Fruit fly (Drosophila melanogaster) whole organism: ENCODE measurements around the gene CG18754.

ENCODE experiments used
- CG8478 ChIP-seq: fragments of >200 bp; optimal IDR thresholded peaks from 2 replicates; lab custom pipeline; 2018; ENCODE audit warnings: inconsistent platforms
- Dll ChIP-seq: fragments of >200 bp; optimal IDR thresholded peaks from 2 replicates; lab custom pipeline; 2017
- EcR ChIP-seq, 2 experiments: fragments of >200 bp; optimal IDR thresholded peaks; 2 replicates each; lab custom pipeline; 2017; ENCODE audit warnings: missing biosample characterization in 2 of 2, missing genetic modification characterization in 2 of 2, missing genetic modification reagents in 2 of 2
- pan ChIP-seq: fragments of >200 bp; optimal IDR thresholded peaks from 2 replicates; lab custom pipeline; 2017
- psq ChIP-seq: fragments of >200 bp; optimal IDR thresholded peaks from 2 replicates; lab custom pipeline; 2017
- usp ChIP-seq: fragments of >200 bp; optimal IDR thresholded peaks from 2 replicates; lab custom pipeline; 2017; ENCODE audit warnings: missing biosample characterization, missing genetic modification characterization, mixed read lengths

CG18754 gene

dm6 chr3R:23724843-23725506, 41.1 kb downstream of the CG18754 start:
- no peak for TF ChIP-seq EcR (GFP tag; optimal IDR thresholded peaks at IDR 0.05; lab: Kevin White, UChicago)
- TF ChIP-seq CG8478 (lab: Kevin White, UChicago) = no peak
- TF ChIP-seq pan (lab: Kevin White, UChicago) = no peak

DNA sequence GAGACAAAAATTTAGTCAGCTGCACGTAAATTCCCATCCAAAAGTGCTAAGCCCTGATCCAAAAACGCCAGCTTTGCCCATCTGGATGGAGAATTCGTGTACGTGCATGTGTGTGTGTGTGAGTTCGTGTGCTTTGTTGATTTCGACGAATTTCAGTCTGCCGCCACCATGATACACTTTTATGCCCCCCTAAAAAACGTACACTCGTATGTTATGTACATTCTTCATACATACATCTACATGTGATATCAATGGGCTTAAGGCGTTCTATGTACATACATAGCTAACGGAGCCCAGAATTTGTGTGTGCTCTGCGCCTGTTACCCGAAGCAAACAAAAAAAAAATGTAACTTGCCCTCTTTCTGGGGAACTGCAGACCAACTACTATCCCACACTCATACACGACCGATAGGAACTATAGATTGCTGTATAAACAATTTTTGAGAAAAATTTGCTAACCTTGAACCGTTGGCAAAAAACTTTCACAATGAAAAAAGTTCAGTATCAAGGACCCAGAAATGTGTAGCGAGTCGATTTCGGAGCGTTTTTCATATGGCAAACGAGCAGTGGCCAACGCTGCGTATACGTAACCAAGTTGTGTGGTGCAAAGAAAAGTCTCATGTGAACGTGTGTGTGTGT, 42.0 kb downstream of the CG18754 start:
- TF ChIP-seq pan (lab: Kevin White, UChicago) = no peak
- no peak for TF ChIP-seq EcR (GFP tag; optimal IDR thresholded peaks at IDR 0.05; lab: Kevin White, UChicago)
- no peak for TF ChIP-seq usp (GFP tag; lab: Kevin White, UChicago)
- TF ChIP-seq psq (lab: Kevin White, UChicago) = no peak
- no peak for TF ChIP-seq Dll (lab: Kevin White, UChicago)
- no peak for TF ChIP-seq CG8478 (lab: Kevin White, UChicago)

DNA sequence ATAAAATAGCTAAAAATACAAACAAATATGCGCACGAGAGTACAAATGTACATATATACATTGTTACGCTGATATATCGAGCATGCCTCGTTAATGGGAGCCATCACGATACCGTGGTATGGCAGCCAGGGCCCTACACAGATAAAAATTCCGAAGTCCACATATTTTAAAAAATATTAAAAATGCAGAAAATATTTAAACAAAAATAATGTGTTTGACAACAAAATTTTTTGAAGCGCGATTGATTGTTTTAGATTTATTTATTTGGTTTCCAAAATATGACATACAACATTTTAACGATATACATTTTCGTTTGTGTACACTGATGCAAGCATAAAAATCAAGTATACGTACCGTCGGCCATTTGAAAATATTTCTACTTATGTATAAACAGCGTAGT, 42.9 kb downstream of the CG18754 start:
- TF ChIP-seq usp (GFP tag; lab: Kevin White, UChicago) (no peak), Dll (lab: Kevin White, UChicago) (no peak)

DNA sequence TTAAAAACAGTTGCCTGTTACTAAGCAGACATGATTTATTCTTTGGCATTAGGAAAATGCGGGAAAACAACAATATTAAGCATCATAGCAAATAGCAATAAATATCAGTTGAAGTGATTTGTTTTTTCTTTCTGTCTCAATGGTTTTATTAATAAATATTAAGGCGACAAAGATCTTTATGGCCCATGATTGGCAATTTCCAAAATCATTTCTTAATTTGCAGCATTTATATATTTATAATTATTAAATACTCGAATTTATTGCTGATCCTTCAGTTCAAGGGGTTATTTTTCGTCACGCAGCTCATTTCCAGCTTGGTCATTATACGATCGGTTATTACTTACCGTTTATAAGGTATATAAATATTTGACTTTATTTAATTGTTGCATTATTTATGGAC, 43.8 kb downstream of the CG18754 start:
- no peak for TF ChIP-seq Dll (lab: Kevin White, UChicago)
- TF ChIP-seq usp (GFP tag; lab: Kevin White, UChicago) = no peak
- no peak for TF ChIP-seq pan (lab: Kevin White, UChicago)
- TF ChIP-seq CG8478 (lab: Kevin White, UChicago) = no peak
- TF ChIP-seq psq (lab: Kevin White, UChicago) = no peak
- TF ChIP-seq EcR (GFP tag; optimal IDR thresholded peaks at IDR 0.05; lab: Kevin White, UChicago) = no peak

DNA sequence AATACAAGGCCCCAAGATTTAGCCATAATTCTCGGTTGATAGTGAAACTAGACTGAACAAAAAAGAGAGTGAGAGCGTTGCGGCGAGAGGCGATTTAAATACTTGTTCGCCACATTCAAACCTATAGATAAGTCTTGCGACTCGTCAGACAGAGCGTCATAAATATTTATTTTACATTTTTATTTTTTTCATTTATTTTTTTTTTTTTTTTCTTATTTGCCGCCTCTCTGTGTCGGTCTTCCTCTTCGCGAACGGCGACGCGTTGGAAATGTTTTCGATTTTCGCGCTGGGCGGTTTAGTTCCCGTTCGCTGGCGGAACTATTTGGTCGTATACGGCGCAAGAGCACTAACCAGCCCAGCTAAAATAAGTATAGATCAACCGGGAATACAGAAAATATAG, 44.2 kb downstream of the CG18754 start:
- no peak for TF ChIP-seq CG8478 (lab: Kevin White, UChicago)
- no peak for TF ChIP-seq pan (lab: Kevin White, UChicago)
- TF ChIP-seq Dll (lab: Kevin White, UChicago) = no peak
- no peak for TF ChIP-seq usp (GFP tag; lab: Kevin White, UChicago)
- TF ChIP-seq EcR (GFP tag; optimal IDR thresholded peaks at IDR 0.05; lab: Kevin White, UChicago) = no peak
- TF ChIP-seq psq (lab: Kevin White, UChicago) = no peak

- TF ChIP-seq Dll (lab: Kevin White, UChicago) (no peak), psq (lab: Kevin White, UChicago) (no peak), EcR (GFP tag; optimal IDR thresholded peaks at IDR 0.05; lab: Kevin White, UChicago) (no peak), usp (GFP tag; lab: Kevin White, UChicago) (no peak), pan (lab: Kevin White, UChicago) (no peak), CG8478 (lab: Kevin White, UChicago) (no peak)
These were observed 45.2 kb downstream of the CG18754 start for dm6 chr3R:23729066-23729465.

dm6 chr3R:23729632-23730471, 46.0 kb downstream of the CG18754 start:
- TF ChIP-seq EcR (GFP tag; optimal IDR thresholded peaks at IDR 0.05; lab: Kevin White, UChicago) (no peak), Dll (lab: Kevin White, UChicago) (no peak), pan (lab: Kevin White, UChicago) (no peak), psq (lab: Kevin White, UChicago) (no peak), CG8478 (lab: Kevin White, UChicago) (no peak)

- TF ChIP-seq Dll (lab: Kevin White, UChicago) = no peak
- TF ChIP-seq pan (lab: Kevin White, UChicago) = no peak
- TF ChIP-seq usp (GFP tag; lab: Kevin White, UChicago) = no peak
- no peak for TF ChIP-seq CG8478 (lab: Kevin White, UChicago)
- TF ChIP-seq psq (lab: Kevin White, UChicago) = no peak
- TF ChIP-seq EcR (GFP tag; optimal IDR thresholded peaks at IDR 0.05; lab: Kevin White, UChicago) = no peak
These were observed 46.6 kb downstream of the CG18754 start for dm6 chr3R:23730472-23730801.

DNA sequence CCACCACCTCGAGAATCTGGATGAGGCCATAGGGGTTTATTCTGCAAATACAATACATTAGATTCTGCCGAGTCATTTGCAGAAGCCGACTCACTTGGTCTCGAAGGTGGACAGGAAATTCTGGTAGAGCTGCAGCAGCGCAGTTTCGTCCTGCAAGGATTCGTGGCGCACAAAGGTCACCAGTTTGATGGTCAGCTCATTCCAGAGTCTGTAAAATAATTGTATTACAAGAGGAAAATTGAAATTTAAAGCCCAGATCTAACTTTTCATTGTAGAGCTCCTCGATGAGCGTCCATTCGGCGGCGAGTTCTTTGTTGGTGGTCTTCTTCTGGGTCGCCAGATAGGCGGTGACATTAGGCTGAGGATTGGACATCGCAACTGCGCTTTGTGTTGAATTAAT, 48.7 kb downstream of the CG18754 start:
- TF ChIP-seq CG8478 (lab: Kevin White, UChicago) = no peak
- TF ChIP-seq usp (GFP tag; lab: Kevin White, UChicago) = no peak
- TF ChIP-seq Dll (lab: Kevin White, UChicago) = no peak
- TF ChIP-seq pan (lab: Kevin White, UChicago) = no peak
- TF ChIP-seq EcR (GFP tag; optimal IDR thresholded peaks at IDR 0.05; lab: Kevin White, UChicago) = no peak
- no peak for TF ChIP-seq psq (lab: Kevin White, UChicago)

DNA sequence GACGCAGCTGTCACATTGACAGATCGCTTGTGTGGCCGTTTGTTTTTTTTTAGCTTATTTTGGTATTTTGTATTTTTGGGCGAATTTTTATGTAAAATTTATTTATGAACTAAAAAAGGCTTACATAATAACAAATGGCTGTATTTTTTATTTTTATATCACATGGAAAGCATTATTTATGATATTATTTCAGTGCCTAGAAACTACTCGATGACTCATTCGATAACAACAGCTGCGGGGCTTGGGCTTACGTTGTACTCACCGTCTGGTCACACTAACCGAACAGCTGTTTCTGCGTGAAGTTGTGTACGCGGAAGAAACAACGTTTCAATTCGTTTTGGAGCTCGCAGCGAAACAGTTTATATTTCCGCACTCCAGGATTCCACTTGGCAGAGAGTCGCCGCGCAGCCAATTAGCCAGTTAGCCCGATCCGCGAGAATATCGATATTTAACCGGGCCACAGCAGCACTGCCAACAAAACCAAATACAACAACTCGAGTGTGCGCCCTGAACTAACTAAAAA, 49.2 kb downstream of the CG18754 start, which contains the start of the genes Hmgcr and Rpn9:
Gene Hmgcr (plus strand): TSS at position 335 of the 523 bp plus-strand sequence.
Gene Rpn9 (minus strand): TSS at position 473 of the 523 bp plus-strand sequence.
- TF ChIP-seq pan (lab: Kevin White, UChicago) (no peak), usp (GFP tag; lab: Kevin White, UChicago) (no peak), Dll (lab: Kevin White, UChicago) (no peak), EcR (GFP tag; optimal IDR thresholded peaks at IDR 0.05; lab: Kevin White, UChicago) (no peak), psq (lab: Kevin White, UChicago) (no peak), CG8478 (lab: Kevin White, UChicago) (no peak)

dm6 chr3R:23733771-23734170, 49.9 kb downstream of the CG18754 start:
- no peak for TF ChIP-seq EcR (GFP tag; optimal IDR thresholded peaks at IDR 0.05; lab: Kevin White, UChicago)
- TF ChIP-seq usp (GFP tag; lab: Kevin White, UChicago) = no peak
- no peak for TF ChIP-seq psq (lab: Kevin White, UChicago)
- TF ChIP-seq CG8478 (lab: Kevin White, UChicago) = no peak
- TF ChIP-seq Dll (lab: Kevin White, UChicago) = no peak
- no peak for TF ChIP-seq pan (lab: Kevin White, UChicago)
